Worm (Caenorhabditis elegans): ENCODE data around the gene C44B11.1.

- TF ChIP-seq nhr-11 (tag; optimal IDR thresholded peaks at IDR 0.05): no peak
- TF ChIP-seq ama-1 (optimal IDR thresholded peaks at IDR 0.05): no peak
- TF ChIP-seq pqm-1 (tag; optimal IDR thresholded peaks at IDR 0.05): no peak
- TF ChIP-seq eyg-1 (tag; optimal IDR thresholded peaks at IDR 0.05): no peak
- TF ChIP-seq tbx-7 (tag; optimal IDR thresholded peaks at IDR 0.05): no peak
- no peak for TF ChIP-seq sox-4 (tag; optimal IDR thresholded peaks at IDR 0.05)
- TF ChIP-seq ceh-48 (tag; optimal IDR thresholded peaks at IDR 0.05): no peak
Measured at ce11 chrIII:3203589-3203988, 48.5 kb downstream of the C44B11.1 start.
